Fruit fly (Drosophila melanogaster) whole organism, embryonic: ENCODE measurements around the gene SmD1.

Source experiments
- ATbp ChIP-seq: fragments of 200-800 bp; sonication (Bioruptor generic); optimal IDR thresholded peaks from 2 replicates; lab custom pipeline; 2017; ENCODE audit warnings: missing biosample characterization, mild to moderate bottlenecking, missing genetic modification characterization, missing genetic modification reagents
- Bgb ChIP-seq: fragments of 200-800 bp; sonication (Bioruptor generic); IDR thresholded peaks from 2 replicates; pipeline ENCODE4 v1.3.6; 2022; ENCODE audit warnings: missing biosample characterization, missing genetic modification characterization; ENCODE audit not compliant: partially characterized antibody
- Bteb2 ChIP-seq: fragments of 200-800 bp; sonication (Bioruptor generic); optimal IDR thresholded peaks from 2 replicates; lab custom pipeline; 2016; ENCODE audit warnings: missing biosample characterization, missing genetic modification characterization
- CG12236 ChIP-seq: fragments of 200-800 bp; sonication (Bioruptor generic); optimal IDR thresholded peaks from 2 replicates; lab custom pipeline; 2016; ENCODE audit warnings: missing biosample characterization, missing genetic modification characterization
- CG13775 ChIP-seq: fragments of 200-800 bp; sonication (Bioruptor generic); optimal IDR thresholded peaks from 3 replicates; lab custom pipeline; 2017; ENCODE audit warnings: missing biosample characterization, mild to moderate bottlenecking, missing genetic modification characterization
- CG13894 ChIP-seq: fragments of 200-800 bp; sonication (Bioruptor generic); optimal IDR thresholded peaks from 3 replicates; lab custom pipeline; 2018; ENCODE audit warnings: missing biosample characterization, mild to moderate bottlenecking, missing genetic modification characterization, moderate library complexity
- CG15011 ChIP-seq: fragments of 200-800 bp; sonication (Bioruptor generic); optimal IDR thresholded peaks from 3 replicates; lab custom pipeline; 2018; ENCODE audit warnings: missing biosample characterization, mild to moderate bottlenecking, missing genetic modification characterization
- CG15073 ChIP-seq: fragments of 200-800 bp; sonication (Bioruptor generic); optimal IDR thresholded peaks from 2 replicates; lab custom pipeline; 2016; ENCODE audit warnings: missing biosample characterization, missing genetic modification characterization
- CG15269 ChIP-seq: fragments of 200-800 bp; sonication (Bioruptor generic); optimal IDR thresholded peaks from 2 replicates; lab custom pipeline; 2018; ENCODE audit warnings: missing biosample characterization, mild to moderate bottlenecking, missing genetic modification characterization, moderate library complexity
- CG16779 ChIP-seq: fragments of 200-800 bp; sonication (Bioruptor generic); IDR thresholded peaks from 2 replicates; pipeline ENCODE4 v1.3.6; 2022; ENCODE audit warnings: missing biosample characterization, missing genetic modification characterization
- CG2202 ChIP-seq: fragments of 200-800 bp; sonication (Bioruptor generic); optimal IDR thresholded peaks from 2 replicates; lab custom pipeline; 2018; ENCODE audit warnings: missing biosample characterization, mild to moderate bottlenecking, missing genetic modification characterization
- CG4617 ChIP-seq: fragments of 200-800 bp; sonication (Bioruptor generic); optimal IDR thresholded peaks from 3 replicates; lab custom pipeline; 2016; ENCODE audit warnings: missing biosample characterization, missing genetic modification characterization, borderline replicate concordance
- CG5180 ChIP-seq: fragments of 200-800 bp; sonication (Bioruptor generic); optimal IDR thresholded peaks from 3 replicates; lab custom pipeline; 2017; ENCODE audit warnings: missing biosample characterization, missing genetic modification characterization, mild to moderate bottlenecking, moderate library complexity, missing genetic modification reagents
- CG6272 ChIP-seq: fragments of 200-800 bp; sonication (Bioruptor generic); IDR thresholded peaks from 2 replicates; pipeline ENCODE4 v1.3.6; 2022; ENCODE audit warnings: missing biosample characterization, missing genetic modification characterization
- CG7839 ChIP-seq: fragments of 200-800 bp; sonication (Bioruptor generic); optimal IDR thresholded peaks from 3 replicates; lab custom pipeline; 2018; ENCODE audit warnings: missing biosample characterization, mild to moderate bottlenecking, missing genetic modification characterization, moderate library complexity
- CG8944 ChIP-seq: fragments of 200-800 bp; sonication (Bioruptor generic); optimal IDR thresholded peaks from 3 replicates; lab custom pipeline; 2016; ENCODE audit warnings: missing biosample characterization, missing genetic modification characterization
- CTCF ChIP-seq: fragments of 200-800 bp; sonication (Bioruptor generic); optimal IDR thresholded peaks from 2 replicates; lab custom pipeline; 2017; ENCODE audit warnings: missing biosample characterization, mild to moderate bottlenecking, missing genetic modification characterization, moderate library complexity
- D ChIP-seq, 2 experiments: fragments of 200-800 bp in 1 of 2; fragments of >200 bp in 1 of 2; sonication (Bioruptor generic) in 1 of 2; optimal IDR thresholded peaks; 2 replicates in 1 of 2; 3 replicates in 1 of 2; lab custom pipeline; 2017; ENCODE audit warnings: mild to moderate bottlenecking in 1 of 2, missing biosample characterization in 1 of 2, missing genetic modification characterization in 1 of 2, missing genetic modification reagents in 1 of 2
- D19B ChIP-seq: fragments of 200-800 bp; sonication (Bioruptor generic); optimal IDR thresholded peaks from 2 replicates; lab custom pipeline; 2017; ENCODE audit warnings: missing biosample characterization, mild to moderate bottlenecking, missing genetic modification characterization
- Deaf1 ChIP-seq: fragments of 200-800 bp; optimal IDR thresholded peaks from 3 replicates; lab custom pipeline; 2019; ENCODE audit warnings: missing biosample characterization, mild to moderate bottlenecking, missing genetic modification characterization, moderate library complexity
- Fer1 ChIP-seq: fragments of 200-800 bp; sonication (Bioruptor generic); optimal IDR thresholded peaks from 2 replicates; lab custom pipeline; 2017; ENCODE audit warnings: missing biosample characterization, mild to moderate bottlenecking, missing genetic modification characterization
- Fer3 ChIP-seq: fragments of 200-800 bp; sonication (Bioruptor generic); optimal IDR thresholded peaks from 2 replicates; lab custom pipeline; 2018; ENCODE audit warnings: missing biosample characterization, mild to moderate bottlenecking, missing genetic modification characterization, moderate library complexity
- Hmr ChIP-seq: fragments of 200-800 bp; sonication (Bioruptor generic); optimal IDR thresholded peaks from 3 replicates; lab custom pipeline; 2017; ENCODE audit warnings: mild to moderate bottlenecking, missing biosample characterization, missing genetic modification reagents, missing genetic modification characterization
- Hr51 ChIP-seq, 2 experiments: fragments of 200-800 bp; sonication (Bioruptor generic); optimal IDR thresholded peaks; 2 replicates in 1 of 2; 3 replicates in 1 of 2; lab custom pipeline; 2016 to 2018; ENCODE audit warnings: missing biosample characterization in 2 of 2, missing genetic modification characterization in 2 of 2, mild to moderate bottlenecking in 1 of 2, moderate library complexity in 1 of 2
- Lhr ChIP-seq: fragments of 200-800 bp; sonication (Bioruptor generic); optimal IDR thresholded peaks from 3 replicates; lab custom pipeline; 2017; ENCODE audit warnings: mild to moderate bottlenecking, missing biosample characterization, missing genetic modification reagents, missing genetic modification characterization
- MBD-R2 ChIP-seq: fragments of 200-800 bp; sonication (Bioruptor generic); IDR thresholded peaks from 2 replicates; pipeline ENCODE4 v1.3.6; 2022; ENCODE audit warnings: missing biosample characterization, missing genetic modification characterization
- Mad ChIP-seq: fragments of 200-800 bp; sonication (Bioruptor generic); optimal IDR thresholded peaks from 2 replicates; lab custom pipeline; 2016; ENCODE audit warnings: missing biosample characterization, missing genetic modification characterization
- Mes4 ChIP-seq: fragments of 200-800 bp; sonication (Bioruptor generic); optimal IDR thresholded peaks from 2 replicates; lab custom pipeline; 2016; ENCODE audit warnings: missing biosample characterization, missing genetic modification characterization
- NC2β ChIP-seq: fragments of 200-800 bp; sonication (Bioruptor generic); optimal IDR thresholded peaks from 2 replicates; lab custom pipeline; 2016; ENCODE audit warnings: missing biosample characterization, missing genetic modification characterization
- Nf-YB ChIP-seq: fragments of 200-800 bp; sonication (Bioruptor generic); optimal IDR thresholded peaks from 3 replicates; lab custom pipeline; 2019; ENCODE audit warnings: missing biosample characterization, mild to moderate bottlenecking, missing genetic modification characterization, moderate library complexity
- Pdp1 ChIP-seq, 2 experiments: fragments of 200-800 bp; sonication (Bioruptor generic); optimal IDR thresholded peaks; 3 replicates each; lab custom pipeline; 2016; ENCODE audit warnings: missing biosample characterization in 2 of 2, missing genetic modification characterization in 2 of 2, mild to moderate bottlenecking in 1 of 2, moderate library complexity in 1 of 2
- Spps ChIP-seq: fragments of 200-800 bp; sonication (Bioruptor generic); optimal IDR thresholded peaks from 2 replicates; lab custom pipeline; 2018; ENCODE audit warnings: missing biosample characterization, mild to moderate bottlenecking, missing genetic modification characterization
- crc ChIP-seq: fragments of 200-800 bp; sonication (Bioruptor generic); optimal IDR thresholded peaks from 2 replicates; lab custom pipeline; 2016; ENCODE audit warnings: missing biosample characterization, missing genetic modification characterization
- crp ChIP-seq, 2 experiments: fragments of 200-800 bp; sonication (Bioruptor generic); optimal IDR thresholded peaks; 2 replicates in 1 of 2; 3 replicates in 1 of 2; lab custom pipeline; 2017; ENCODE audit warnings: missing biosample characterization in 2 of 2, missing genetic modification characterization in 2 of 2, mild to moderate bottlenecking in 1 of 2, moderate library complexity in 1 of 2
- fd102C ChIP-seq: fragments of 200-800 bp; sonication (Bioruptor generic); optimal IDR thresholded peaks from 2 replicates; lab custom pipeline; 2018; ENCODE audit warnings: missing biosample characterization, mild to moderate bottlenecking, missing genetic modification characterization, moderate library complexity
- hbn ChIP-seq: fragments of 200-800 bp; sonication (Bioruptor generic); IDR thresholded peaks from 2 replicates; pipeline ENCODE4 v1.3.6; 2022; ENCODE audit warnings: missing biosample characterization, missing genetic modification characterization; ENCODE audit not compliant: partially characterized antibody
- jing ChIP-seq: fragments of 200-800 bp; sonication (Bioruptor generic); optimal IDR thresholded peaks from 2 replicates; lab custom pipeline; 2018; ENCODE audit warnings: missing biosample characterization, mild to moderate bottlenecking, missing genetic modification characterization
- nerfin-1 ChIP-seq: fragments of 200-800 bp; sonication (Bioruptor generic); optimal IDR thresholded peaks from 3 replicates; lab custom pipeline; 2019; ENCODE audit warnings: missing biosample characterization, mild to moderate bottlenecking, missing genetic modification characterization, moderate library complexity
- sc ChIP-seq, 3 experiments: fragments of >200 bp in 2 of 3; fragments of 200-800 bp in 1 of 3; sonication (Bioruptor generic) in 1 of 3; optimal IDR thresholded peaks; 2 replicates in 2 of 3; 3 replicates in 1 of 3; lab custom pipeline; 2017; ENCODE audit warnings: mild to moderate bottlenecking in 1 of 3, missing biosample characterization in 1 of 3, missing genetic modification characterization in 1 of 3, missing genetic modification reagents in 1 of 3
- schlank ChIP-seq: fragments of 200-800 bp; sonication (Bioruptor generic); optimal IDR thresholded peaks from 2 replicates; lab custom pipeline; 2018; ENCODE audit warnings: missing biosample characterization, mild to moderate bottlenecking, missing genetic modification characterization
- sisA ChIP-seq: fragments of 200-800 bp; sonication (Bioruptor generic); IDR thresholded peaks from 2 replicates; pipeline ENCODE4 v1.3.6; 2022; ENCODE audit warnings: missing biosample characterization, missing genetic modification characterization
- slou ChIP-seq: fragments of 200-800 bp; sonication (Bioruptor generic); optimal IDR thresholded peaks from 3 replicates; lab custom pipeline; 2016; ENCODE audit warnings: missing biosample characterization, missing genetic modification characterization
- sqz ChIP-seq: fragments of 200-800 bp; sonication (Bioruptor generic); optimal IDR thresholded peaks from 3 replicates; lab custom pipeline; 2018; ENCODE audit warnings: missing biosample characterization, mild to moderate bottlenecking, missing genetic modification characterization
- unc-4 ChIP-seq: fragments of 200-800 bp; sonication (Bioruptor generic); IDR thresholded peaks from 2 replicates; pipeline ENCODE4 v1.3.6; 2022; ENCODE audit warnings: missing biosample characterization, missing genetic modification characterization; ENCODE audit not compliant: partially characterized antibody
- vfl ChIP-seq: fragments of 200-800 bp; sonication (Bioruptor generic); optimal IDR thresholded peaks from 2 replicates; lab custom pipeline; 2016; ENCODE audit warnings: missing biosample characterization, missing genetic modification characterization
- z ChIP-seq: fragments of 200-800 bp; sonication (Bioruptor generic); IDR thresholded peaks from 3 replicates; pipeline ENCODE4 v1.3.6; 2022; ENCODE audit warnings: missing biosample characterization, missing genetic modification characterization
- zfh2 ChIP-seq: fragments of 200-800 bp; sonication (Bioruptor generic); optimal IDR thresholded peaks from 2 replicates; lab custom pipeline; 2016; ENCODE audit warnings: missing biosample characterization, missing genetic modification characterization

SmD1 gene

DNA sequence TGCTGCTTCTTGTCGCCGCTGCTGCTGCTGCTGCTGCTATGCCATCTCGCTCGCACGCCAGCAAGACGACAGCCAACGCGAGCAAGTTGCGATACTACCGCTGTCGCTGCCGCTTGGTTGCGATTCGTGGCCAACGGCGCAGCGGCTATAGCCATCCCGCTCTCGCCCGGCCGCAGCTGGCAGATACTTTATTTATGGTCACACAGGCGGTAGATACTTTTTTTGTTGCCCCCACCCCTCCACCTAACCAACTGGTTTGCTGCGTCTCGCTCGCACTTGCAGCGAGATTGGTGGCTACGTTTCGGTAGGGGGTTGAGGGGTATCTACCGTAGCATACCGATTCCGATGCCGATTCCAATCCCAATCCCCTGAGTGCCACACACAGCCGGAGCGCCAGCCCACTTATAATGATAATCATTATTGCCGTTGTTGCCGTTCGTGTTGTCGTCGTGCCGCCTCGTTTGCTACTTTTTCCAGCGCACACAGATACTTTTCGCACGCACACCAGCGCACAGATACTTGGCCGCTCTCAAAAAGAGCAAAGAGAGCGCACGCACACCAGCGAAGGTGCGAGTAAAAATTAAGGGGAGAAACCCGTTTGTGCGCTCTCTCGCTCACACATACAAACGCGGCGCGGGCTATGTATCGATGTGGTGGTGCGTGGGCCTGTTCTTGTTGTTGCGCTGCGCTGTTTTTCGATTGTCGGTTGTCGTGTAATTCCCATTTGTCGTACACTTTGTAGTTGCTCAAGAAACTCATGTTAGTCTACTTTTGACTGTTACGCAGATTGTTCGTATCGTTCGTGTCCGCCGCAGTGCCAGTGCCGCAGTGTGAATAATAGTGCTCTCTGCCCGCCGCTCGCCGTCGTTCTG, 41.3 kb downstream of the SmD1 start, which contains the start of gene mirr (continued):
- TF ChIP-seq CG15073 (GFP tag; lab: Kevin White, UChicago) (no peak), CG6272 (no peak), Mad (GFP tag; lab: Kevin White, UChicago) (no peak), CG16779 (no peak), z (GFP tag; lab: Robert Waterston, UW) (0 out of 3 replicates have a peak, but pooled peaks have one; percentile 29), D (optimal IDR thresholded peaks at IDR 0.05; lab: Kevin White, UChicago) (no peak), D (GFP tag; optimal IDR thresholded peaks at IDR 0.05; lab: Kevin White, UChicago) (no peak), Deaf1 (tag; lab: Kevin White, UChicago) (peak; percentile 99), Lhr (GFP tag; lab: Kevin White, UChicago) (no peak), unc-4 (GFP tag; lab: Robert Waterston, UW) (no peak), Spps (no peak), CG5180 (GFP tag; lab: Kevin White, UChicago) (peak; percentile 62), schlank (tag; lab: Kevin White, UChicago) (no peak), CG15011 (GFP tag; lab: Kevin White, UChicago) (no peak), sqz (GFP tag; lab: Kevin White, UChicago) (peak; percentile 86), CG2202 (tag; lab: Kevin White, UChicago) (no peak), D19B (no peak), Bgb (peak; percentile 56; the same call in 1 of the 2 replicates), CG13775 (GFP tag; lab: Kevin White, UChicago) (no peak), hbn (GFP tag; lab: Robert Waterston, UW) (no peak), CG12236 (GFP tag; lab: Kevin White, UChicago) (no peak), CG15269 (tag; lab: Kevin White, UChicago) (no peak), nerfin-1 (no peak), sisA (GFP tag; lab: Robert Waterston, UW) (no peak), ATbp (no peak), crp (GFP tag; optimal IDR thresholded peaks at IDR 0.05; lab: Kevin White, UChicago) (no peak), crc (GFP tag; lab: Kevin White, UChicago) (no peak), fd102C (GFP tag; lab: Kevin White, UChicago) (no peak), Bteb2 (no peak), Hr51 (GFP tag; optimal IDR thresholded peaks at IDR 0.05; lab: Kevin White, UChicago) (no peak), CG7839 (tag; lab: Kevin White, UChicago) (no peak), Nf-YB (GFP tag; lab: Kevin White, UChicago) (peak; percentile 100), CG8944 (GFP tag; lab: Kevin White, UChicago) (no peak), Pdp1 (GFP tag; optimal IDR thresholded peaks at IDR 0.05; lab: Kevin White, UChicago) (peak in 1 of 2 experiments; percentile 14), Hmr (no peak), MBD-R2 (no peak), Mes4 (GFP tag; lab: Kevin White, UChicago) (no peak), CG13894 (tag; lab: Kevin White, UChicago) (no peak), zfh2 (GFP tag; lab: Kevin White, UChicago) (no peak), NC2β (GFP tag; lab: Kevin White, UChicago) (no peak), sc (optimal IDR thresholded peaks at IDR 0.05; lab: Kevin White, UChicago) (no peak), sc (GFP tag; optimal IDR thresholded peaks at IDR 0.05; lab: Kevin White, UChicago) (no peak), Fer3 (tag; lab: Kevin White, UChicago) (no peak), jing (GFP tag; lab: Kevin White, UChicago) (peak; percentile 71), CG4617 (GFP tag; lab: Kevin White, UChicago) (no peak), Fer1 (GFP tag; lab: Kevin White, UChicago) (no peak), slou (GFP tag; lab: Kevin White, UChicago) (no peak), CTCF (GFP tag; lab: Kevin White, UChicago) (no peak), vfl (GFP tag; lab: Kevin White, UChicago) (peak; percentile 22)
